Fruit fly (Drosophila melanogaster) whole organism, prepupa: ENCODE measurements around the gene ash2.

Experiments
- Blimp-1 ChIP-seq: fragments of 200-800 bp; sonication (Bioruptor generic); optimal IDR thresholded peaks from 3 replicates; lab custom pipeline; 2017; ENCODE audit warnings: missing biosample characterization, missing genetic modification characterization, mild to moderate bottlenecking, moderate library complexity, missing genetic modification reagents
- CG10631 ChIP-seq: fragments of 200-800 bp; sonication (Bioruptor generic); optimal IDR thresholded peaks from 2 replicates; lab custom pipeline; 2016; ENCODE audit warnings: missing biosample characterization, missing genetic modification characterization
- CG11294 ChIP-seq: fragments of 200-800 bp; sonication (Bioruptor generic); IDR thresholded peaks from 2 replicates; pipeline ENCODE4 v1.3.6; 2022; ENCODE audit warnings: missing biosample characterization, missing genetic modification characterization
- CG11762 ChIP-seq: fragments of 200-800 bp; sonication (Bioruptor generic); optimal IDR thresholded peaks from 3 replicates; lab custom pipeline; 2016; ENCODE audit warnings: missing biosample characterization, missing genetic modification characterization; ENCODE audit not compliant: insufficient read depth
- CG11902 ChIP-seq: fragments of 200-800 bp; sonication (Bioruptor generic); optimal IDR thresholded peaks from 3 replicates; lab custom pipeline; 2016; ENCODE audit warnings: missing biosample characterization, missing genetic modification characterization
- CG15336 ChIP-seq: fragments of 200-800 bp; sonication (Bioruptor generic); IDR thresholded peaks from 2 replicates; pipeline ENCODE4 v1.3.6; 2022; ENCODE audit warnings: missing biosample characterization, missing genetic modification characterization
- CG31627 ChIP-seq: fragments of 200-800 bp; sonication (Bioruptor generic); optimal IDR thresholded peaks from 3 replicates; lab custom pipeline; 2016; ENCODE audit warnings: missing biosample characterization, missing genetic modification characterization
- CG32006 ChIP-seq: fragments of 200-800 bp; sonication (Bioruptor generic); optimal IDR thresholded peaks from 3 replicates; lab custom pipeline; 2017; ENCODE audit warnings: missing biosample characterization, mild to moderate bottlenecking, missing genetic modification characterization
- CG3919 ChIP-seq: fragments of 200-800 bp; sonication (Bioruptor generic); optimal IDR thresholded peaks from 3 replicates; lab custom pipeline; 2016; ENCODE audit warnings: missing biosample characterization, missing genetic modification characterization
- CG4318 ChIP-seq: fragments of 200-800 bp; sonication (Bioruptor generic); optimal IDR thresholded peaks from 3 replicates; lab custom pipeline; 2017; ENCODE audit warnings: missing biosample characterization, mild to moderate bottlenecking, missing genetic modification characterization
- CG6163 ChIP-seq: fragments of 200-800 bp; sonication (Bioruptor generic); IDR thresholded peaks from 3 replicates; pipeline ENCODE4 v1.3.6; 2022; ENCODE audit warnings: missing biosample characterization, missing genetic modification characterization
- CG6276 ChIP-seq: fragments of 200-800 bp; sonication (Bioruptor generic); optimal IDR thresholded peaks from 2 replicates; lab custom pipeline; 2017; ENCODE audit warnings: missing biosample characterization, mild to moderate bottlenecking, missing genetic modification characterization
- CG6792 ChIP-seq: fragments of 200-800 bp; sonication (Bioruptor generic); optimal IDR thresholded peaks from 3 replicates; lab custom pipeline; 2016; ENCODE audit warnings: missing biosample characterization, missing genetic modification characterization
- CG6808 ChIP-seq: fragments of 200-800 bp; sonication (Bioruptor generic); optimal IDR thresholded peaks from 3 replicates; lab custom pipeline; 2017; ENCODE audit warnings: missing biosample characterization, missing genetic modification characterization, mild to moderate bottlenecking, moderate library complexity, missing genetic modification reagents
- CG6854 ChIP-seq: fragments of 200-800 bp; sonication (Bioruptor generic); optimal IDR thresholded peaks from 2 replicates; lab custom pipeline; 2017; ENCODE audit warnings: missing biosample characterization, mild to moderate bottlenecking, missing genetic modification characterization
- CG8319 ChIP-seq: fragments of 200-800 bp; sonication (Bioruptor generic); optimal IDR thresholded peaks from 3 replicates; lab custom pipeline; 2016; ENCODE audit warnings: missing biosample characterization, missing genetic modification characterization
- CG8632 ChIP-seq: fragments of 200-800 bp; sonication (Bioruptor generic); optimal IDR thresholded peaks from 3 replicates; lab custom pipeline; 2016; ENCODE audit warnings: missing biosample characterization, missing genetic modification characterization
- CG9139 ChIP-seq: fragments of 200-800 bp; sonication (Bioruptor generic); optimal IDR thresholded peaks from 3 replicates; lab custom pipeline; 2017; ENCODE audit warnings: missing biosample characterization, mild to moderate bottlenecking, missing genetic modification characterization
- Eip75B ChIP-seq: fragments of 200-800 bp; sonication (Bioruptor generic); optimal IDR thresholded peaks from 3 replicates; lab custom pipeline; 2016; ENCODE audit warnings: missing biosample characterization, missing genetic modification characterization
- Eip78C ChIP-seq: fragments of 200-800 bp; sonication (Bioruptor generic); peaks from one replicate; lab custom pipeline; 2016; ENCODE audit warnings: missing biosample characterization, missing genetic modification characterization
- Eip93F ChIP-seq: fragments of 200-800 bp; sonication (Bioruptor generic); optimal IDR thresholded peaks from 2 replicates; lab custom pipeline; 2016; ENCODE audit warnings: missing biosample characterization, mild to moderate bottlenecking, missing genetic modification characterization
- Ets96B ChIP-seq: fragments of 200-800 bp; optimal IDR thresholded peaks from 2 replicates; lab custom pipeline; 2019; ENCODE audit warnings: missing biosample characterization, mild to moderate bottlenecking, missing genetic modification characterization, moderate library complexity
- Gug ChIP-seq: fragments of 200-800 bp; sonication (Bioruptor generic); IDR thresholded peaks from 2 replicates; pipeline ENCODE4 v1.3.6; 2022; ENCODE audit warnings: missing biosample characterization, missing genetic modification characterization
- Hr38 ChIP-seq: sonication (Bioruptor generic); optimal IDR thresholded peaks from 2 replicates; lab custom pipeline; 2016; ENCODE audit warnings: missing biosample characterization, missing genetic modification characterization
- Hr39 ChIP-seq: fragments of 200-800 bp; sonication (Bioruptor generic); optimal IDR thresholded peaks from 2 replicates; lab custom pipeline; 2016; ENCODE audit warnings: missing biosample characterization, missing genetic modification characterization
- Hr4 ChIP-seq: fragments of 200-800 bp; sonication (Bioruptor generic); optimal IDR thresholded peaks from 3 replicates; lab custom pipeline; 2016; ENCODE audit warnings: missing biosample characterization, missing genetic modification characterization
- Lpt ChIP-seq: fragments of 200-800 bp; sonication (Bioruptor generic); optimal IDR thresholded peaks from 3 replicates; lab custom pipeline; 2016; ENCODE audit warnings: missing biosample characterization, missing genetic modification characterization
- Met ChIP-seq: fragments of 200-800 bp; sonication (Bioruptor generic); optimal IDR thresholded peaks from 3 replicates; lab custom pipeline; 2016; ENCODE audit warnings: missing biosample characterization, missing genetic modification characterization
- Smox ChIP-seq: fragments of 200-800 bp; sonication (Bioruptor generic); optimal IDR thresholded peaks from 3 replicates; lab custom pipeline; 2016; ENCODE audit warnings: missing biosample characterization, missing genetic modification characterization
- Sox14 ChIP-seq: fragments of 200-800 bp; sonication (Bioruptor generic); optimal IDR thresholded peaks from 3 replicates; lab custom pipeline; 2016; ENCODE audit warnings: missing biosample characterization, missing genetic modification characterization
- Sox15 ChIP-seq: fragments of 200-800 bp; sonication (Bioruptor generic); optimal IDR thresholded peaks from 3 replicates; lab custom pipeline; 2016; ENCODE audit warnings: missing biosample characterization, missing genetic modification characterization
- achi ChIP-seq: fragments of 200-800 bp; sonication (Bioruptor generic); optimal IDR thresholded peaks from 3 replicates; lab custom pipeline; 2016; ENCODE audit warnings: missing biosample characterization, missing genetic modification characterization
- acj6 ChIP-seq: fragments of 200-800 bp; sonication (Bioruptor generic); optimal IDR thresholded peaks from 3 replicates; lab custom pipeline; 2016; ENCODE audit warnings: missing biosample characterization, missing genetic modification characterization
- cyc ChIP-seq: fragments of 200-800 bp; sonication (Bioruptor generic); optimal IDR thresholded peaks from 3 replicates; lab custom pipeline; 2016; ENCODE audit warnings: missing biosample characterization, missing genetic modification characterization
- dsx ChIP-seq: fragments of 200-800 bp; optimal IDR thresholded peaks from 3 replicates; lab custom pipeline; 2019; ENCODE audit warnings: missing biosample characterization, mild to moderate bottlenecking, missing genetic modification characterization, moderate library complexity; ENCODE audit not compliant: poor library complexity, severe bottlenecking
- esn ChIP-seq: fragments of 200-800 bp; sonication (Bioruptor generic); optimal IDR thresholded peaks from 2 replicates; lab custom pipeline; 2016; ENCODE audit warnings: missing biosample characterization, mild to moderate bottlenecking, missing genetic modification characterization, moderate library complexity
- fd59A ChIP-seq: fragments of 200-800 bp; sonication (Bioruptor generic); optimal IDR thresholded peaks from 2 replicates; lab custom pipeline; 2017; ENCODE audit warnings: missing biosample characterization, mild to moderate bottlenecking, missing genetic modification characterization, missing genetic modification reagents
- fkh ChIP-seq: fragments of 200-800 bp; sonication (Bioruptor generic); optimal IDR thresholded peaks from 3 replicates; lab custom pipeline; 2017; ENCODE audit warnings: missing biosample characterization, mild to moderate bottlenecking, missing genetic modification characterization, moderate library complexity
- net ChIP-seq: fragments of 200-800 bp; sonication (Bioruptor generic); optimal IDR thresholded peaks from 3 replicates; lab custom pipeline; 2016; ENCODE audit warnings: missing biosample characterization, missing genetic modification characterization
- pdm3 ChIP-seq: fragments of 200-800 bp; sonication (Bioruptor generic); optimal IDR thresholded peaks from 3 replicates; lab custom pipeline; 2016; ENCODE audit warnings: missing biosample characterization, missing genetic modification characterization
- salr ChIP-seq, 2 experiments: fragments of 200-800 bp; sonication (Bioruptor generic); optimal IDR thresholded peaks; 3 replicates each; lab custom pipeline; 2016 to 2018; ENCODE audit warnings: missing biosample characterization in 2 of 2, missing genetic modification characterization in 2 of 2, mild to moderate bottlenecking in 1 of 2
- ss ChIP-seq, 2 experiments: fragments of 200-800 bp; sonication (Bioruptor generic); optimal IDR thresholded peaks; 2 replicates in 1 of 2; 3 replicates in 1 of 2; lab custom pipeline; 2017 to 2018; ENCODE audit warnings: mild to moderate bottlenecking in 2 of 2, missing biosample characterization in 2 of 2, missing genetic modification characterization in 2 of 2, moderate library complexity in 1 of 2
- svp ChIP-seq: fragments of 200-800 bp; sonication (Bioruptor generic); peaks from one replicate; lab custom pipeline; 2016; ENCODE audit warnings: missing biosample characterization, missing genetic modification characterization
- topi ChIP-seq: fragments of 200-800 bp; sonication (Bioruptor generic); optimal IDR thresholded peaks from 3 replicates; lab custom pipeline; 2016; ENCODE audit warnings: missing biosample characterization, missing genetic modification characterization
- vri ChIP-seq: fragments of 200-800 bp; sonication (Bioruptor generic); optimal IDR thresholded peaks from 3 replicates; lab custom pipeline; 2016; ENCODE audit warnings: missing biosample characterization, mild to moderate bottlenecking, missing genetic modification characterization

The ash2 gene

dm6 chr3R:24608316-24608715, 41.6 kb upstream of the ash2 start (continued):
- peak; percentile 48 to 58 for TF ChIP-seq ss (GFP tag; optimal IDR thresholded peaks at IDR 0.05; lab: Kevin White, UChicago)
- TF ChIP-seq Blimp-1 (GFP tag; lab: Kevin White, UChicago), result no peak
- no peak for TF ChIP-seq esn (GFP tag; lab: Kevin White, UChicago)
- TF ChIP-seq acj6, result no peak
- no peak for TF ChIP-seq Smox (GFP tag; lab: Kevin White, UChicago)
- no peak for TF ChIP-seq Met (GFP tag; lab: Kevin White, UChicago)
- no peak for TF ChIP-seq CG6276
- no peak for TF ChIP-seq CG6792 (GFP tag; lab: Kevin White, UChicago)
- no peak for TF ChIP-seq Hr4 (GFP tag; lab: Kevin White, UChicago)
- peak; percentile 35 for TF ChIP-seq dsx (GFP tag; lab: Kevin White, UChicago)
- peak; percentile 54 for TF ChIP-seq CG6808 (GFP tag; lab: Kevin White, UChicago)
- no peak for TF ChIP-seq fd59A (GFP tag; lab: Kevin White, UChicago)
- TF ChIP-seq pdm3 (GFP tag; lab: Kevin White, UChicago), result no peak
- no peak for TF ChIP-seq salr (GFP tag; optimal IDR thresholded peaks at IDR 0.05; lab: Kevin White, UChicago)
- TF ChIP-seq Eip75B (GFP tag; lab: Kevin White, UChicago), result no peak
- no peak for TF ChIP-seq CG32006 (GFP tag; lab: Kevin White, UChicago)

DNA sequence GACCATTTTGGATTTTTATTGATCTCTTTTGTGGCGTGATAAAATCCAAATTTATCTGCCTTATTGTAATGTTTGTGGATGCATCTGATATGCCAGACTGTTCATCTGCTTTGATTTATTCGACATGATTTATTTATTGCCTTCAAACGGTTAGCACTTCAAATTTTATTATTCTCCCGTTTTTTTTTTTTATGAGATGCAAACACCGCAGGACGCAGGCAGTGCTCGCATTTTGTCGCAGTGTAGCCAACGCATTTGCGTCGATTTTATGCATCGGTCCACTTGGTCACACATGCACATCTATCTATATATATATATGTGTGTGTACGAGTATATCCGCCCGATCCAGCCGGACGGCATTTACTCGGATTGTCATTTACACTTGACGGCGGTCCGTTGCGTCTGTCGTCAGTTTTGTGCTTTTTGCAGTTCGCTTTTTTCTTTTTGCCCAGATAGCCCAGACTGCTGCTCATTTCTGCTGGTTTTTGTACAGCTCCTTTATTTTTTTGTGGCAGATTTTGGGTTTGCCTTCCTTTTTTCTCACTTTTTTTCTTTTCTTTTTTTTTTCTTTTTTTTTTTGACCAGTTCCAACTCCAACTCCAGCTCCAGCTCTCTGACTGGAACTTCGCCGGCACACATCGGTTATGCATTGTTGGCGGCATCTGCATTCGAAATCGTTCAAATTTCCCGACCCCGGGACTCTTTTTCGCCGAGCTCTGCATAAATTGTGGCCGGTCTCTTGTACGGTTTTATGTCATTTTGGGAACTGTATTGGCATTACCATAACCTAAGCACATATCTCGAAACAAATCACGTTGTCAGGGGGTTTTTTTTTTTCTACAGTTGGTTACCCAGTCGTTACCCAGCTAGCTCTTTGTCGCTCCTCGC, 35.9 kb upstream of the ash2 start:
- TF ChIP-seq CG9139 (GFP tag; lab: Kevin White, UChicago) (peak; percentile 88), CG32006 (GFP tag; lab: Kevin White, UChicago) (peak; percentile 61), Sox15 (GFP tag; lab: Kevin White, UChicago) (peak; percentile 55), achi (peak; percentile 65), net (GFP tag; lab: Kevin White, UChicago) (peak; percentile 80), CG11902 (GFP tag; lab: Kevin White, UChicago) (peak; percentile 45), CG6808 (GFP tag; lab: Kevin White, UChicago) (peak; percentile 82), Eip93F (GFP tag; lab: Kevin White, UChicago) (peak; percentile 56), CG11294 (no peak; the same call in 1 of the 2 replicates), CG31627 (GFP tag; lab: Kevin White, UChicago) (peak; percentile 63), CG3919 (GFP tag; lab: Kevin White, UChicago) (peak; percentile 37), Hr38 (GFP tag; lab: Kevin White, UChicago) (no peak), acj6 (peak; percentile 58), Hr39 (GFP tag; lab: Kevin White, UChicago) (peak; percentile 59), CG15336 (GFP tag; lab: Robert Waterston, UW) (peak; percentile 47), CG4318 (peak; percentile 25), Sox14 (GFP tag; lab: Kevin White, UChicago) (no peak), Smox (GFP tag; lab: Kevin White, UChicago) (peak; percentile 33), CG8632 (GFP tag; lab: Kevin White, UChicago) (peak; percentile 74), fkh (no peak), esn (GFP tag; lab: Kevin White, UChicago) (peak; percentile 59), ss (GFP tag; optimal IDR thresholded peaks at IDR 0.05; lab: Kevin White, UChicago) (peak; percentile 92 to 94), cyc (GFP tag; lab: Kevin White, UChicago) (peak; percentile 42), vri (GFP tag; lab: Kevin White, UChicago) (peak; percentile 66), Blimp-1 (GFP tag; lab: Kevin White, UChicago) (no peak), salr (GFP tag; optimal IDR thresholded peaks at IDR 0.05; lab: Kevin White, UChicago) (peak in 1 of 2 experiments; percentile 30), Lpt (peak; percentile 59), Gug (GFP tag; lab: Robert Waterston, UW) (peak; percentile 45), topi (GFP tag; lab: Kevin White, UChicago) (peak; percentile 34), CG11762 (GFP tag; lab: Kevin White, UChicago) (peak; percentile 51), CG6854 (GFP tag; lab: Kevin White, UChicago) (peak; percentile 92), CG6163 (GFP tag; lab: Robert Waterston, UW) (peak; percentile 88), CG8319 (peak; percentile 0), pdm3 (GFP tag; lab: Kevin White, UChicago) (peak; percentile 48), svp (GFP tag; lab: Kevin White, UChicago) (peak; percentile 85), dsx (GFP tag; lab: Kevin White, UChicago) (peak; percentile 69), Ets96B (tag; lab: Kevin White, UChicago) (peak; percentile 69), fd59A (GFP tag; lab: Kevin White, UChicago) (peak; percentile 9), CG6792 (GFP tag; lab: Kevin White, UChicago) (peak; percentile 64), CG6276 (peak; percentile 68), CG10631 (GFP tag; lab: Kevin White, UChicago) (peak; percentile 16), Eip78C (peak; percentile 84)
